Worm (Caenorhabditis elegans): ENCODE results near the gene col-161.

The col-161 gene

ce11 chrV:13342235-13342634 lies 24.4 kb upstream of the col-161 start:
- TF ChIP-seq zim-3 (tag; optimal IDR thresholded peaks at IDR 0.05) (no peak), ekl-4 (GFP tag; IDR thresholded peaks at IDR 0.05) (no peak), lin-40 (tag; optimal IDR thresholded peaks at IDR 0.05) (no peak), ceh-100 (GFP tag; IDR thresholded peaks at IDR 0.05) (no peak), lsl-1 (GFP tag; optimal IDR thresholded peaks at IDR 0.05) (no peak), madf-8 (GFP tag; conservative IDR thresholded peaks at IDR 0.05) (no peak), fkh-3 (tag; optimal IDR thresholded peaks at IDR 0.05) (no peak), snpc-1.3 (tag; optimal IDR thresholded peaks at IDR 0.05; ENCODE audit: insufficient read depth) (no peak), T07F8.4 (tag; optimal IDR thresholded peaks at IDR 0.05) (no peak), tbp1 (GFP tag; optimal IDR thresholded peaks at IDR 0.05) (no peak), ceh-91 (GFP tag; IDR thresholded peaks at IDR 0.05) (no peak), lir-1 (GFP tag; conservative IDR thresholded peaks at IDR 0.05) (no peak), snpc-1.1 (tag; optimal IDR thresholded peaks at IDR 0.05; ENCODE audit: insufficient read depth) (no peak), D2030.7 (GFP tag; IDR thresholded peaks at IDR 0.05) (no peak), chd-7 (tag; optimal IDR thresholded peaks at IDR 0.05) (no peak), mcd-1 (GFP tag; IDR thresholded peaks at IDR 0.05) (no peak)

- no peak for TF ChIP-seq F49E8.2 (tag; optimal IDR thresholded peaks at IDR 0.05; ENCODE audit: insufficient read depth)
- TF ChIP-seq nhr-80 (tag; optimal IDR thresholded peaks at IDR 0.05), result no peak
- TF ChIP-seq F33H1.4 (GFP tag; IDR thresholded peaks at IDR 0.05), result no peak
- TF ChIP-seq F23B12.7 (tag; optimal IDR thresholded peaks at IDR 0.05; ENCODE audit: insufficient read depth), result no peak
- no peak for TF ChIP-seq cebp-2 (GFP tag; IDR thresholded peaks at IDR 0.05)
- no peak for TF ChIP-seq nfya-2 (GFP tag; IDR thresholded peaks at IDR 0.05)
- TF ChIP-seq fkh-3 (tag; optimal IDR thresholded peaks at IDR 0.05), result no peak
- TF ChIP-seq hmg-1.2 (GFP tag; IDR thresholded peaks at IDR 0.05), result no peak
- TF ChIP-seq xnd-1 (tag; optimal IDR thresholded peaks at IDR 0.05), result no peak
- TF ChIP-seq mcd-1 (GFP tag; IDR thresholded peaks at IDR 0.05), result no peak
- no peak for TF ChIP-seq F55B11.4 (tag; optimal IDR thresholded peaks at IDR 0.05; ENCODE audit: borderline replicate concordance, insufficient read depth)
- no peak for TF ChIP-seq ets-4 (GFP tag; optimal IDR thresholded peaks at IDR 0.05)
- TF ChIP-seq ztf-3 (GFP tag; optimal IDR thresholded peaks at IDR 0.05), result no peak
- TF ChIP-seq ztf-28 (GFP tag; IDR thresholded peaks at IDR 0.05), result no peak
- no peak for TF ChIP-seq attf-5 (GFP tag; optimal IDR thresholded peaks at IDR 0.05)
- no peak for TF ChIP-seq lag-1 (GFP tag; IDR thresholded peaks at IDR 0.05)
These were observed 22.0 kb upstream of the col-161 start, which contains the start of the genes str-4 and lgc-48 for ce11 chrV:13339633-13340290. Gene str-4, minus strand, starts transcription at chrV:13339733. Gene lgc-48, plus strand, starts transcription at chrV:13340240.

DNA sequence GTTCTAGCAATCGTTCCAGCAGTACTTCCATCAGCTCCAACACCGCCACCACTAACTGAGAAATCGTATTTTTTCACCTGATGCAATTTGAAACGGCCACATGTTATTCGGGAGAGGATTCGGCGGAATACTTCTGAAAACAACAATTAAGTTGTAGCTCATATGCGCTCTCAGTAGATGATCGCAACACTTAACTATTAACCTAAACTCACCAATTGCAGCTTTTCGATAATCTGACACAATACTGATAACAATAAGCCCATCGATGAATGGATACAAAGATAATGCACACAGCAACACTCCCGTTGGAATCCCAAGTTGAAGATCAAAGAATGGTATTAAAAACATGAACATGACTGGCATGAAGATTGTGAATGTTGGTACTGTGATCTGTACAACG lies 20.2 kb upstream of the col-161 start:
- TF ChIP-seq snpc-3.4 (tag; optimal IDR thresholded peaks at IDR 0.05), result no peak
- no peak for TF ChIP-seq nhr-90 (tag; optimal IDR thresholded peaks at IDR 0.05)
- TF ChIP-seq atf-7 (tag; optimal IDR thresholded peaks at IDR 0.05), result no peak
- no peak for TF ChIP-seq unc-130 (GFP tag; optimal IDR thresholded peaks at IDR 0.05)
- TF ChIP-seq mes-4 (tag; optimal IDR thresholded peaks at IDR 0.05), result no peak
- TF ChIP-seq lir-1 (GFP tag; conservative IDR thresholded peaks at IDR 0.05), result no peak
- no peak for TF ChIP-seq mxl-1 (tag; optimal IDR thresholded peaks at IDR 0.05)
- TF ChIP-seq dox-1 (GFP tag; IDR thresholded peaks at IDR 0.05), result no peak
- no peak for TF ChIP-seq snpc-1.3 (tag; optimal IDR thresholded peaks at IDR 0.05; ENCODE audit: insufficient read depth)
- TF ChIP-seq attf-5 (GFP tag; optimal IDR thresholded peaks at IDR 0.05), result no peak
- TF ChIP-seq hsf-1 (GFP tag; IDR thresholded peaks at IDR 0.05), result no peak
- TF ChIP-seq ztf-28 (GFP tag; IDR thresholded peaks at IDR 0.05), result no peak
- TF ChIP-seq unc-62 (GFP tag; optimal IDR thresholded peaks at IDR 0.05), result no peak
- no peak for TF ChIP-seq F57C9.4 (tag; optimal IDR thresholded peaks at IDR 0.05)
- TF ChIP-seq rpc-1 (optimal IDR thresholded peaks at IDR 0.05), result no peak
- TF ChIP-seq rpc-1 (tag; optimal IDR thresholded peaks at IDR 0.05), result no peak
- no peak for TF ChIP-seq sdz-38 (tag; optimal IDR thresholded peaks at IDR 0.05)
- no peak for TF ChIP-seq ztf-18 (tag; optimal IDR thresholded peaks at IDR 0.05)
